Worm (Caenorhabditis elegans) whole organism, L4 larva: ENCODE measurements around the gene iglr-1.

ENCODE experiments used
- F26F4.8 ChIP-seq: fragments of 200-800 bp; sonication (Bioruptor generic); conservative IDR thresholded peaks from 2 replicates; pipeline ENCODE4 v1.3.6; 2022; ENCODE audit warnings: missing genetic modification characterization, missing compliant biosample characterization
- F49E8.2 ChIP-seq: sonication (generic microtip); optimal IDR thresholded peaks from 2 replicates; lab custom pipeline; 2016; ENCODE audit warnings: missing compliant biosample characterization, mild to moderate bottlenecking, missing genetic modification characterization, borderline replicate concordance
- T26A8.4 ChIP-seq: fragments of 200-800 bp; sonication (Bioruptor generic); IDR thresholded peaks from 2 replicates; pipeline ENCODE4 v1.3.6; 2022; ENCODE audit warnings: missing genetic modification characterization, missing compliant biosample characterization
- Y5F2A.4 ChIP-seq: fragments of 200-800 bp; sonication (Bioruptor generic); optimal IDR thresholded peaks from 2 replicates; lab custom pipeline; 2018; ENCODE audit warnings: mild to moderate bottlenecking, missing genetic modification characterization, missing compliant biosample characterization
- aha-1 ChIP-seq: fragments of 150-350 bp; peaks from one replicate; lab custom pipeline; 2014; ENCODE audit warnings: missing biosample characterization, missing genetic modification characterization
- arid-1 ChIP-seq: fragments of 200-800 bp; sonication (Bioruptor generic); conservative IDR thresholded peaks from 2 replicates; pipeline ENCODE4 v1.3.6; 2022; ENCODE audit warnings: missing genetic modification reagents, missing genetic modification characterization, missing compliant biosample characterization
- attf-4 ChIP-seq: sonication (generic microtip); optimal IDR thresholded peaks from 3 replicates; lab custom pipeline; 2017; ENCODE audit warnings: missing biosample characterization, missing genetic modification characterization
- ceh-44 ChIP-seq: fragments of 200-800 bp; sonication (Bioruptor generic); IDR thresholded peaks from 2 replicates; pipeline ENCODE4 v1.3.6; 2022; ENCODE audit warnings: missing genetic modification reagents, missing genetic modification characterization, missing compliant biosample characterization
- ceh-82 ChIP-seq: sonication (generic microtip); optimal IDR thresholded peaks from 2 replicates; lab custom pipeline; 2017; ENCODE audit warnings: missing biosample characterization, missing genetic modification characterization
- cey-2 ChIP-seq: sonication (generic microtip); optimal IDR thresholded peaks from 3 replicates; lab custom pipeline; 2017; ENCODE audit warnings: missing genetic modification characterization, mild to moderate bottlenecking, missing compliant biosample characterization, antibody characterized with exemption, borderline replicate concordance; ENCODE audit not compliant: insufficient read depth
- daf-16 ChIP-seq, 3 experiments: sonication (generic microtip); optimal IDR thresholded peaks; 2 replicates each; lab custom pipeline; 2016 to 2017; ENCODE audit warnings: missing genetic modification characterization in 3 of 3, missing genetic modification reagents in 3 of 3, mild to moderate bottlenecking in 2 of 3, missing compliant biosample characterization in 2 of 3, missing biosample characterization in 1 of 3, moderate library complexity in 1 of 3
- dmd-6 ChIP-seq: fragments of 200-800 bp; sonication (Bioruptor generic); IDR thresholded peaks from 2 replicates; pipeline ENCODE4 v1.3.6; 2022; ENCODE audit warnings: missing genetic modification reagents, missing genetic modification characterization, missing compliant biosample characterization
- dmd-9 ChIP-seq: fragments of 200-800 bp; sonication (Bioruptor generic); IDR thresholded peaks from 2 replicates; pipeline ENCODE4 v1.3.6; 2022; ENCODE audit warnings: missing genetic modification reagents, missing genetic modification characterization, missing compliant biosample characterization
- hlh-11 ChIP-seq: fragments of 200-800 bp; sonication (Bioruptor generic); optimal IDR thresholded peaks from 2 replicates; lab custom pipeline; 2018; ENCODE audit warnings: mild to moderate bottlenecking, missing genetic modification characterization, missing compliant biosample characterization
- hlh-30 ChIP-seq: sonication (generic microtip); optimal IDR thresholded peaks from 2 replicates; lab custom pipeline; 2017; ENCODE audit warnings: antibody characterized with exemption, mild to moderate bottlenecking, missing genetic modification characterization, missing compliant biosample characterization; ENCODE audit not compliant: insufficient read depth
- lsy-2 ChIP-seq, 2 experiments: fragments of 150-350 bp in 1 of 2; sonication (generic microtip) in 1 of 2; optimal IDR thresholded peaks; 2 replicates each; lab custom pipeline; 2014 to 2017; ENCODE audit warnings: missing biosample characterization in 2 of 2, missing genetic modification characterization in 2 of 2
- mep-1 ChIP-seq: fragments of 150-350 bp; sonication (generic microtip); optimal IDR thresholded peaks from 3 replicates; lab custom pipeline; 2014; ENCODE audit warnings: missing biosample characterization, missing genetic modification characterization
- mxl-2 ChIP-seq: fragments of 200-800 bp; sonication (Bioruptor generic); conservative IDR thresholded peaks from 2 replicates; pipeline ENCODE4 v1.3.6; 2022; ENCODE audit warnings: missing genetic modification reagents, missing genetic modification characterization, missing compliant biosample characterization
- nhr-102 ChIP-seq: sonication (generic microtip); optimal IDR thresholded peaks from 2 replicates; lab custom pipeline; 2016; ENCODE audit warnings: mild to moderate bottlenecking, missing genetic modification characterization, moderate library complexity, missing compliant biosample characterization
- nhr-237 ChIP-seq: sonication (generic microtip); optimal IDR thresholded peaks from 2 replicates; lab custom pipeline; 2017; ENCODE audit warnings: missing biosample characterization, missing genetic modification characterization
- nhr-25 ChIP-seq: sonication (generic microtip); optimal IDR thresholded peaks from 2 replicates; lab custom pipeline; 2017; ENCODE audit warnings: missing genetic modification characterization, mild to moderate bottlenecking, missing compliant biosample characterization, antibody characterized with exemption, moderate library complexity, borderline replicate concordance; ENCODE audit not compliant: insufficient read depth
- nhr-28 ChIP-seq: fragments of 150-350 bp; optimal IDR thresholded peaks from 2 replicates; lab custom pipeline; 2014; ENCODE audit warnings: missing biosample characterization, missing genetic modification characterization
- nhr-48 ChIP-seq: sonication (generic microtip); optimal IDR thresholded peaks from 2 replicates; lab custom pipeline; 2016; ENCODE audit warnings: mild to moderate bottlenecking, missing genetic modification characterization, missing compliant biosample characterization
- nhr-76 ChIP-seq: fragments of 150-350 bp; optimal IDR thresholded peaks from 2 replicates; lab custom pipeline; 2014; ENCODE audit warnings: missing biosample characterization, missing genetic modification characterization
- pqm-1 ChIP-seq: sonication (generic microtip); optimal IDR thresholded peaks from 2 replicates; lab custom pipeline; 2017; ENCODE audit warnings: missing biosample characterization, missing genetic modification characterization
- spr-3 ChIP-seq: fragments of 200-800 bp; sonication (Bioruptor generic); optimal IDR thresholded peaks from 2 replicates; lab custom pipeline; 2018; ENCODE audit warnings: mild to moderate bottlenecking, missing genetic modification characterization, missing compliant biosample characterization
- tag-97 ChIP-seq: fragments of 200-800 bp; sonication (Bioruptor generic); IDR thresholded peaks from 2 replicates; pipeline ENCODE4 v1.3.6; 2022; ENCODE audit warnings: missing genetic modification characterization, missing compliant biosample characterization
- unc-39 ChIP-seq: sonication (generic microtip); optimal IDR thresholded peaks from 2 replicates; lab custom pipeline; 2017; ENCODE audit warnings: missing biosample characterization, missing genetic modification characterization
- vab-7 ChIP-seq: fragments of 200-800 bp; sonication (Bioruptor generic); IDR thresholded peaks from 2 replicates; pipeline ENCODE4 v1.3.6; 2022; ENCODE audit warnings: missing genetic modification reagents, missing genetic modification characterization, missing compliant biosample characterization
- zfp-3 ChIP-seq: fragments of 200-800 bp; sonication (Bioruptor generic); conservative IDR thresholded peaks from 2 replicates; pipeline ENCODE4 v1.3.6; 2022; ENCODE audit warnings: missing genetic modification reagents, missing genetic modification characterization, missing compliant biosample characterization
- zip-2 ChIP-seq: fragments of 150-350 bp; optimal IDR thresholded peaks from 2 replicates; lab custom pipeline; 2014; ENCODE audit warnings: missing biosample characterization, missing genetic modification characterization
- ztf-11 ChIP-seq: fragments of 150-350 bp; optimal IDR thresholded peaks from 2 replicates; lab custom pipeline; 2014; ENCODE audit warnings: missing biosample characterization, missing genetic modification characterization

The iglr-1 gene

ce11 chrX:15040552-15041080 is 49.4 kb upstream of the iglr-1 start, which contains the start of gene C18B12.4 (continued):
- peak; percentile 93 for TF ChIP-seq nhr-28 (tag; lab: Kevin White, UChicago)
- TF ChIP-seq dmd-9 (GFP tag; lab: Robert Waterston, UW): no peak
- no peak for TF ChIP-seq unc-39
- peak; percentile 90 for TF ChIP-seq dmd-6 (GFP tag; lab: Robert Waterston, UW)
- peak; percentile 87 for TF ChIP-seq nhr-25
- 0 out of 2 replicates have a peak, but pooled peaks have one; percentile 36 for TF ChIP-seq zfp-3 (GFP tag; lab: Robert Waterston, UW)
- TF ChIP-seq attf-4 (tag; lab: Kevin White, UChicago): no peak
- peak; percentile 54 for TF ChIP-seq pqm-1 (tag; lab: Kevin White, UChicago)
- no peak for TF ChIP-seq Y5F2A.4
- no peak for TF ChIP-seq nhr-237 (tag; lab: Kevin White, UChicago)
- TF ChIP-seq arid-1: peak; percentile 64; the same call in 1 of the 2 replicates
- peak; percentile 54 for TF ChIP-seq T26A8.4 (GFP tag; lab: Robert Waterston, UW)
- TF ChIP-seq, all 104 proteins: peak for 49

- no peak for TF ChIP-seq F49E8.2 (tag; lab: Kevin White, UChicago)
- peak; percentile 91 for TF ChIP-seq aha-1 (tag; lab: Kevin White, UChicago)
These were observed 48.6 kb upstream of the iglr-1 start for ce11 chrX:15039696-15040212.

ce11 chrX:15039029-15039695 is 48.0 kb upstream of the iglr-1 start:
- peak in 1 of 2 experiments; percentile 72 for TF ChIP-seq daf-16 (GFP tag; optimal IDR thresholded peaks at IDR 0.05; lab: Kevin White, UChicago)
- no peak for TF ChIP-seq daf-16 (tag; optimal IDR thresholded peaks at IDR 0.05; lab: Kevin White, UChicago)
- TF ChIP-seq nhr-102 (tag; lab: Kevin White, UChicago): no peak
- TF ChIP-seq hlh-11: peak; percentile 15
- TF ChIP-seq T26A8.4 (GFP tag; lab: Robert Waterston, UW): 0 out of 2 replicates have a peak, but pooled peaks have one; percentile 29
- TF ChIP-seq hlh-30 (tag; lab: Kevin White, UChicago): peak; percentile 21

DNA sequence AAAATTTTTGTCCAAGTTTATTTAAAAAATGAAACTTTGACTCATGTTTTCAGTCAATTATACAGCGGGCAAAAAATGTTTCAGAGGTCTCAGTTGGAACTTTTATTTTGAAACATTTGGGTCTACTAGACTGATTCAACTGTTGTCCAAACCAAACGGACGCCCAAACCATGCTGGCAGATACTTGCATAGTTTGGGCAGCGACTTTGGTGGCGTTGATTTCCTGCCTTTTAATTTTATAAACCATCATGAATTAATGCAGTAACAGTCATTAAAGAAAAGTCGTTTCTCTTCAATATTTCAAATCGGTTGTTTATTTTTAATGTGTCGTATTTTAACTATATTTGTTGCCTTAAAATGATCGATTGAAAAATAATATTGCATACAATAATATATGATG is 45.1 kb upstream of the iglr-1 start:
- TF ChIP-seq ztf-11 (tag; lab: Kevin White, UChicago) (no peak), tag-97 (GFP tag; lab: Robert Waterston, UW) (no peak), mep-1 (tag; lab: Kevin White, UChicago) (peak; percentile 47), nhr-102 (tag; lab: Kevin White, UChicago) (peak; percentile 3), daf-16 (GFP tag; optimal IDR thresholded peaks at IDR 0.05; lab: Kevin White, UChicago) (peak in 1 of 2 experiments; percentile 25), daf-16 (tag; optimal IDR thresholded peaks at IDR 0.05; lab: Kevin White, UChicago) (no peak), nhr-76 (tag; lab: Kevin White, UChicago) (no peak), unc-39 (no peak), zip-2 (peak; percentile 30), mxl-2 (no peak), ceh-44 (no peak), T26A8.4 (GFP tag; lab: Robert Waterston, UW) (no peak), lsy-2 (tag; optimal IDR thresholded peaks at IDR 0.05; lab: Kevin White, UChicago) (peak in 1 of 2 experiments; percentile 18), cey-2 (tag; lab: Kevin White, UChicago) (no peak), nhr-48 (tag; lab: Kevin White, UChicago) (peak; percentile 6), spr-3 (GFP tag; lab: Kevin White, UChicago) (no peak), vab-7 (GFP tag; lab: Robert Waterston, UW) (no peak), ceh-82 (tag; lab: Kevin White, UChicago) (no peak), F26F4.8 (GFP tag; lab: Robert Waterston, UW) (no peak)
